Worm (Caenorhabditis elegans): ENCODE results near the gene lact-8.

DNA sequence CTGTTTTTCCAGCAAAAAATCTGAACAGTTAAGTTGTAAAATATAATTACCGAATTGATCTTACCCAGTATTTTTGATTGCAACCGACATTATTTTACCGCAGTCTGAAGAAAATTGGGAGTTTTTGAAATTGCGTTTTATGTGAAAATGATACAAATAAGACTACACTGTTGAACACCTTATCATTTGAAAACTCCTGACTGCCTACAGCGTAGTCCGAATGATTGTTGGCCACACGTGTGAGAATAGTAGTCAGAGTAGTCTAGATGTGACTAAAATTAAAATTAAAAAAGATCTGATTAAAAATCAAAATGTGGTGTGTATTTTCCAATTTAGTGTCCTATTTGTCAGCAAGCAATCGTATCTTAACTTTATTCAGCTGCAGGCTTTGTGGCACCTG is 46.7 kb downstream of the lact-8 start, which contains the start of gene dhs-18:
- no peak for TF ChIP-seq W03F9.2 (tag; optimal IDR thresholded peaks at IDR 0.05)
- TF ChIP-seq him-1 (tag; optimal IDR thresholded peaks at IDR 0.05) = no peak
